Fruit fly (Drosophila melanogaster): ENCODE data around the gene Hmu.

The Hmu gene

DNA sequence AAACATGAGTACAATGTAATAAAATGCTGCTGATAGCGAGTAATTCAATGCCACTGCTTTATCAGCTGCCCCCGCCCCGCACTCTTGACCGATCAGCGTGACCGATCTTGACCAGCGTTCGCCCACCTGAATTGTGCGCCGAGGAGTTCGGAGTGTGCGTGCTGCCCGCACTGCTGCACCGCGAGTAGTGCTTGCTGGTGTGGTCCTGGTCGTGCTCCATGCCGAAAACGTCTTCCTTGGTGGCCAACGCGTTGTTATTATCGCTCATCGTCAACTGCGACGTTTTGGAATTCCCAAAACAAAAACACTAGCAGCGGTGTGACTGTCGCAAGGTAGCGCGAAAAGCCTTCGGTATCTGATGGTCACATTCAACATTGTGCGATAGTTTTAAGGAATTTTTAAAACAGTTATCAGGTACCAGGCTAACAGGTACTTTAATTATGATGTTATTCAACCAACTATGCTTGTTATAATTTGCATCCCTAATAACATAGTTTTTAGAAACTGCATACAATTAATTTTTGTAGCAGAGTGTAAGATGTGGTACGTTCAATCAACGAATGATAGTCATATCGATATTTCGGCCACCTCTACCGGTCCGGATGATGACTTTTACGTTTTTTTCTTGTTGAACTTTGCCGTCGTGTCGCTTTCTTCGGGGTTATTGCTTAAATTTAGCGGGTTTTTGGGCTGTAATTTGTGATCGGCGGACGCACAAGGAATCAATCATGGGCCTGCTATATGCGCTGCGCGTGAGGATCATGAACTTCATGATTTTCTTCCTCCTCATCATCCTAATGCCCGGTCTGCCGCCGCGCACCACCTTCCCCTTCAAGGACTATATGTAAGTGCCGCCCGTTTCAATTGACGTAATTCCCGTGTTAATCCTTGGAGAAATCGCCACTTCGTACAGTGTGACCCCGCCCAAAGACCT is at the start of gene Hmu, which contains the start of gene bigmax (continued):
- TF ChIP-seq CG32532 (GFP tag; IDR thresholded peaks at IDR 0.05) (peak; percentile 91), HLH4C (GFP tag; IDR thresholded peaks at IDR 0.05; ENCODE audit: partially characterized antibody) (peak; percentile 83), tio (GFP tag; optimal IDR thresholded peaks at IDR 0.05) (no peak), Hr3 (GFP tag; optimal IDR thresholded peaks at IDR 0.05) (peak; percentile 84), CHES-1-like (GFP tag; optimal IDR thresholded peaks at IDR 0.05) (peak; percentile 92), Ssrp (tag; optimal IDR thresholded peaks at IDR 0.05) (peak; percentile 70), CG3407 (GFP tag; optimal IDR thresholded peaks at IDR 0.05) (peak; percentile 32), Chrac-16 (GFP tag; optimal IDR thresholded peaks at IDR 0.05) (peak; percentile 87), CG17385 (GFP tag; optimal IDR thresholded peaks at IDR 0.05) (peak; percentile 63), Hey (tag; optimal IDR thresholded peaks at IDR 0.05) (no peak), hkb (optimal IDR thresholded peaks at IDR 0.05) (no peak), hkb (GFP tag; IDR thresholded peaks at IDR 0.05) (peak; percentile 83), prd (optimal IDR thresholded peaks at IDR 0.05) (no peak), prd (GFP tag; IDR thresholded peaks at IDR 0.05) (peak; percentile 84), sim (GFP tag; IDR thresholded peaks at IDR 0.05) (no peak), Elba2 (GFP tag; optimal IDR thresholded peaks at IDR 0.05) (no peak), CG7745 (tag; optimal IDR thresholded peaks at IDR 0.05) (no peak), CG4328 (GFP tag; optimal IDR thresholded peaks at IDR 0.05) (peak; percentile 1), sens (GFP tag) (peak; percentile 94), CG6683 (GFP tag; optimal IDR thresholded peaks at IDR 0.05) (peak; percentile 62), sna (GFP tag; IDR thresholded peaks at IDR 0.05; ENCODE audit: partially characterized antibody) (peak; percentile 97), CG18476 (GFP tag; optimal IDR thresholded peaks at IDR 0.05) (peak; percentile 84), Max (GFP tag; optimal IDR thresholded peaks at IDR 0.05) (peak; percentile 82), Dref (GFP tag; IDR thresholded peaks at IDR 0.05) (peak; percentile 67), CG7839 (tag; optimal IDR thresholded peaks at IDR 0.05) (peak; percentile 84), ssp (GFP tag; IDR thresholded peaks at IDR 0.05) (peak; percentile 81), toy (GFP tag; IDR thresholded peaks at IDR 0.05) (peak; percentile 52; the same call in 1 of the 2 replicates), Hr78 (GFP tag; optimal IDR thresholded peaks at IDR 0.05) (peak in 1 of 2 experiments; percentile 80), ac (GFP tag; optimal IDR thresholded peaks at IDR 0.05) (no peak), D19A (tag; optimal IDR thresholded peaks at IDR 0.05) (peak; percentile 55), CG11247 (GFP tag; IDR thresholded peaks at IDR 0.05) (peak; percentile 80), CG3838 (GFP tag; optimal IDR thresholded peaks at IDR 0.05) (peak; percentile 69), Stat92E (GFP tag; optimal IDR thresholded peaks at IDR 0.05) (peak in 1 of 3 experiments; percentile 68), zen2 (GFP tag; IDR thresholded peaks at IDR 0.05; ENCODE audit: partially characterized antibody) (peak; percentile 81; the same call in 2 of the 3 replicates), Spps (tag; optimal IDR thresholded peaks at IDR 0.05) (peak; percentile 59), sc (optimal IDR thresholded peaks at IDR 0.05) (no peak), sc (GFP tag; optimal IDR thresholded peaks at IDR 0.05) (peak; percentile 3), NC2α (GFP tag; optimal IDR thresholded peaks at IDR 0.05) (peak; percentile 41), sug (tag; optimal IDR thresholded peaks at IDR 0.05) (peak; percentile 83), slbo (GFP tag; IDR thresholded peaks at IDR 0.05) (peak; percentile 92), Ets65A (GFP tag) (peak; percentile 98), CG11560 (tag; IDR thresholded peaks at IDR 0.05) (peak; percentile 67; the same call in 2 of the 3 replicates), jumu (GFP tag; optimal IDR thresholded peaks at IDR 0.05) (peak; percentile 89), CG7556 (GFP tag; optimal IDR thresholded peaks at IDR 0.05) (peak; percentile 67), ATbp (GFP tag; optimal IDR thresholded peaks at IDR 0.05) (peak; percentile 21), CG31365 (tag; optimal IDR thresholded peaks at IDR 0.05) (peak; percentile 11), lmd (GFP tag; IDR thresholded peaks at IDR 0.05) (peak; percentile 85), pho (GFP tag; optimal IDR thresholded peaks at IDR 0.05) (peak; percentile 93), fru (optimal IDR thresholded peaks at IDR 0.05) (no peak)

Measured in whole organism, embryonic.